Worm (Caenorhabditis elegans) whole organism, late embryonic: ENCODE data around the gene srd-7.

Experiments
- C08G9.2 ChIP-seq: sonication (generic microtip); optimal IDR thresholded peaks from 2 replicates; lab custom pipeline; 2016; ENCODE audit warnings: mild to moderate bottlenecking, missing genetic modification characterization, moderate library complexity, missing compliant biosample characterization
- F13H6.1 ChIP-seq: sonication (generic microtip); optimal IDR thresholded peaks from 2 replicates; lab custom pipeline; 2016; ENCODE audit warnings: missing genetic modification characterization, missing compliant biosample characterization
- K09A11.1 ChIP-seq: sonication (generic microtip); optimal IDR thresholded peaks from 2 replicates; lab custom pipeline; 2017; ENCODE audit warnings: antibody characterized with exemption, mild to moderate bottlenecking, missing genetic modification characterization, missing compliant biosample characterization; ENCODE audit not compliant: insufficient read depth
- ama-1 ChIP-seq: fragments of 150-350 bp; optimal IDR thresholded peaks from 2 replicates; lab custom pipeline; 2014
- ceh-24 ChIP-seq: sonication (generic microtip); optimal IDR thresholded peaks from 2 replicates; lab custom pipeline; 2016; ENCODE audit warnings: mild to moderate bottlenecking, missing genetic modification characterization, missing compliant biosample characterization
- ceh-30 ChIP-seq: fragments of 150-350 bp; optimal IDR thresholded peaks from 2 replicates; lab custom pipeline; 2014; ENCODE audit warnings: missing biosample characterization, missing genetic modification characterization
- dve-1 ChIP-seq: sonication (generic microtip); optimal IDR thresholded peaks from 2 replicates; lab custom pipeline; 2017; ENCODE audit warnings: antibody characterized with exemption, mild to moderate bottlenecking, missing genetic modification characterization, missing compliant biosample characterization
- elt-4 ChIP-seq: sonication (generic microtip); optimal IDR thresholded peaks from 2 replicates; lab custom pipeline; 2016; ENCODE audit warnings: missing genetic modification characterization, missing compliant biosample characterization
- ets-4 ChIP-seq: sonication (generic microtip); optimal IDR thresholded peaks from 2 replicates; lab custom pipeline; 2016; ENCODE audit warnings: missing genetic modification characterization, missing compliant biosample characterization
- gmeb-2 ChIP-seq: sonication (generic microtip); optimal IDR thresholded peaks from 2 replicates; lab custom pipeline; 2016; ENCODE audit warnings: missing genetic modification characterization, inconsistent platforms, missing compliant biosample characterization
- lim-6 ChIP-seq: sonication (generic microtip); optimal IDR thresholded peaks from 2 replicates; lab custom pipeline; 2016; ENCODE audit warnings: missing genetic modification characterization, missing compliant biosample characterization
- lin-11 ChIP-seq: fragments of 200-800 bp; sonication (Bioruptor generic); optimal IDR thresholded peaks from 2 replicates; lab custom pipeline; 2018; ENCODE audit warnings: mild to moderate bottlenecking, missing genetic modification characterization, missing compliant biosample characterization
- nfya-1 ChIP-seq: sonication (generic microtip); optimal IDR thresholded peaks from 2 replicates; lab custom pipeline; 2017; ENCODE audit warnings: missing genetic modification characterization, mild to moderate bottlenecking, missing compliant biosample characterization, antibody characterized with exemption, moderate library complexity
- pag-3 ChIP-seq: sonication (generic microtip); optimal IDR thresholded peaks from 2 replicates; lab custom pipeline; 2016; ENCODE audit warnings: missing compliant biosample characterization, missing genetic modification characterization, borderline replicate concordance
- pha-2 ChIP-seq: sonication (generic microtip); optimal IDR thresholded peaks from 2 replicates; lab custom pipeline; 2017; ENCODE audit warnings: mild to moderate bottlenecking, missing genetic modification characterization, missing compliant biosample characterization
- syd-9 ChIP-seq: sonication (generic microtip); optimal IDR thresholded peaks from 2 replicates; lab custom pipeline; 2016; ENCODE audit warnings: mild to moderate bottlenecking, missing genetic modification characterization, moderate library complexity, missing compliant biosample characterization
- ttx-3 ChIP-seq: sonication (generic microtip); optimal IDR thresholded peaks from 2 replicates; lab custom pipeline; 2016; ENCODE audit warnings: missing genetic modification reagents, missing genetic modification characterization, missing compliant biosample characterization

srd-7 gene

DNA sequence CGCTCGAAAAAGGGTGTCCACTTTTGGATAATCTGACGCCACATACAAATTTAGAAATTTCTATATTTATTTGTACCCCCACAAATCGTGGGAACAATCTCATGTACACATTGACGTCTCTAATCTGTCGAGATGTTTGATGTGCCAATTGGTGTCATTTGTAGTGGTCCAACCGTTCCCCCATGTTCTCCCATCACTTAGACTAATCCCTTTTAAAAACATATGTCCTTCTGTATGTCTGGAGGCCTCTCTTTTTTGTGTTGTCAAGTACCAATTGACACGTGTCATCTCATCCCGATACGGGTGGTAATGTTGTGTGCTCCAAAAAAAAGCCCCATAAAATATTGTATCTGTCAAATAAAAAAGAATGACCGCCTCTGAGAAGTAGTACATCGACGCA is 41.3 kb downstream of the srd-7 start:
- TF ChIP-seq F13H6.1 (tag; lab: Kevin White, UChicago) (no peak), K09A11.1 (tag; lab: Kevin White, UChicago) (no peak), elt-4 (tag; lab: Kevin White, UChicago) (no peak), ama-1 (lab: Kevin White, UChicago) (no peak), nfya-1 (tag; lab: Kevin White, UChicago) (no peak)
- TF ChIP-seq, all 69 proteins: peak for 0

DNA sequence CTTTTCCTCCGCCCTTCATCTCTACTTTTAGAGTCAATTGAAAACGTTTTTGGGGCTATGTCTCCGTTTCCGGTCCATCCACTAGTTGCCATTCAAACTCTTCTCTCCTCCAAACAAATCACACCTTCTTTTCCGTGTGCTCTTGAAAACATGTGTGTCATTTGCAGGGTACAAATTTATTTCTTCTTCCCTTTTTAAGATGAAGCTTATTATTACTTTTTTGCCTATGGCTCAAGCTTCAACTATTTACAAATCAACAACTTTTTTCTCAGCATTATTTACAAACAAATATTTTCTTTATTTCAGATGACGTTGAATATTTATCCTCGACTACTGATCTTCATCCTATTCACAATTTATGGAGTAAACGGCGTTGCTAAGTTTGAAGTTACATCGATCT is 42.2 kb downstream of the srd-7 start, which contains the start of gene T25B9.3:
Gene T25B9.3 (plus strand): TSS at position 301 of the 400 bp plus-strand sequence.
- TF ChIP-seq dve-1 (no peak), ama-1 (lab: Kevin White, UChicago) (no peak), pha-2 (tag; lab: Kevin White, UChicago) (no peak), lin-11 (no peak), ets-4 (tag; lab: Kevin White, UChicago) (no peak), gmeb-2 (no peak), ceh-24 (no peak), ceh-30 (tag; lab: Kevin White, UChicago) (no peak)

DNA sequence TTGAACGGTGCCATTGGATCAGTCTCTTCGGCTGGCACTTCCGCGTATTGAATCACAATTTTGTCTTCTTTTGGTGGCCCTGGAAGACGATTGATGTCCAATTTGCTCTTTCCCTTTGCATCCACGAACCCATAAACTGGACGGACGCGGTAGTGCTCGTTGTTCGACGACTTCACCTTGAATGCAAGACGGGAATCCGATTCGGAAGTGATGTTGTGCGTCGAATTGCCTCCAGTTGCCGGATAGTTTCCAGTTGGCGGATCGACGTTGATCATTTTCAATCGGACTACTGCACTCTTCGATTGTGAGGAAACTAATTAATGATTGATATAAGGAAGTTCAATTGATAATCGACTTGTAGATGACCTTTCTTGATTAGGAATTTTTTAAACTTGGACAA is 48.3 kb downstream of the srd-7 start, which contains the start of gene ssp-34:
Gene ssp-34 (minus strand): TSS at position 275 of the 400 bp plus-strand sequence.
- no peak for TF ChIP-seq ttx-3 (tag; lab: Kevin White, UChicago)
- no peak for TF ChIP-seq C08G9.2 (tag; lab: Kevin White, UChicago)
- no peak for TF ChIP-seq pag-3 (tag; lab: Kevin White, UChicago)
- TF ChIP-seq, all 69 proteins: peak for 0

DNA sequence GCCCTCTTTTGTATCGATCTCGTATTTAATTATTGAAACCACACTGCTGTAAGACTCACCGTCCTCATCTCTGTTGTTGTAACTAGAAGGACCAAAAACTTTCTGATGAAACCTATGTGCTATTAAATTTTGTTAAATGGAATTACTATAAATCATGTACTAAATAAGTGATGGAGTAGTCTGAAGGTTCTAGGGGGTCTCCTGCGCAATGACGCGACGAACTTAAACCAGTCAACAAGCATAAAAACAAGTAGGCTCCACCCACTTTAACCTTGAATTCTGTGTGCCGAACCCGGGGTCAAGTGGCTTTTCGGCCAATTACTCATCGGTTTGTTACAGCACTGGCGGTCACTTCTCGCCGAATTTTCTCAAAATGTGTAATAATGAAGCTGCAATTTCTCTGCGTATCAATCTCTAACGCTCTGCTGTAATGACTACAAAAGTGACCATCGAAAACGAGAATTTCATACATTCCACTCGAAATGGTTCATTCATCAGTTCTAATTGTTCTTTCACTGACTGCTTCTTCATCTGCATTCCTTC is 49.5 kb downstream of the srd-7 start, which contains the start of gene grl-21:
Gene grl-21 (plus strand): TSS at position 464 of the 543 bp plus-strand sequence.
- TF ChIP-seq pha-2 (tag; lab: Kevin White, UChicago) (no peak), lim-6 (no peak), syd-9 (no peak)
